Fruit fly (Drosophila melanogaster) whole organism, embryonic: ENCODE measurements around the gene CG10710.

Experiments
- Abd-B ChIP-seq: fragments of 200-800 bp; sonication (Bioruptor generic); optimal IDR thresholded peaks from 2 replicates; lab custom pipeline; 2018; ENCODE audit warnings: missing biosample characterization, mild to moderate bottlenecking, missing genetic modification characterization, moderate library complexity
- Atf-2 ChIP-seq: fragments of 200-800 bp; sonication (Bioruptor generic); optimal IDR thresholded peaks from 2 replicates; lab custom pipeline; 2016; ENCODE audit warnings: missing biosample characterization, missing genetic modification characterization
- Atf3 ChIP-seq: fragments of 200-800 bp; sonication (Bioruptor generic); optimal IDR thresholded peaks from 3 replicates; lab custom pipeline; 2016; ENCODE audit warnings: missing biosample characterization, missing genetic modification characterization
- B-H1 ChIP-seq: fragments of 200-800 bp; sonication (Bioruptor generic); IDR thresholded peaks from 3 replicates; pipeline ENCODE4 v1.3.6; 2022; ENCODE audit warnings: missing biosample characterization, missing genetic modification characterization
- Bteb2 ChIP-seq: fragments of 200-800 bp; sonication (Bioruptor generic); optimal IDR thresholded peaks from 2 replicates; lab custom pipeline; 2016; ENCODE audit warnings: missing biosample characterization, missing genetic modification characterization
- CG11723 ChIP-seq: fragments of 200-800 bp; sonication (Bioruptor generic); optimal IDR thresholded peaks from 2 replicates; lab custom pipeline; 2017; ENCODE audit warnings: missing biosample characterization, mild to moderate bottlenecking, missing genetic modification characterization
- CG13624 ChIP-seq: fragments of 200-800 bp; sonication (Bioruptor generic); optimal IDR thresholded peaks from 2 replicates; lab custom pipeline; 2016; ENCODE audit warnings: missing biosample characterization, missing genetic modification characterization
- CG15011 ChIP-seq: fragments of 200-800 bp; sonication (Bioruptor generic); optimal IDR thresholded peaks from 3 replicates; lab custom pipeline; 2018; ENCODE audit warnings: missing biosample characterization, mild to moderate bottlenecking, missing genetic modification characterization
- CG1792 ChIP-seq: fragments of 200-800 bp; sonication (Bioruptor generic); optimal IDR thresholded peaks from 2 replicates; lab custom pipeline; 2016; ENCODE audit warnings: missing biosample characterization, missing genetic modification characterization
- CG18619 ChIP-seq: fragments of 200-800 bp; sonication (Bioruptor generic); optimal IDR thresholded peaks from 3 replicates; lab custom pipeline; 2017; ENCODE audit warnings: missing biosample characterization, mild to moderate bottlenecking, missing genetic modification characterization
- CG2712 ChIP-seq: fragments of 200-800 bp; optimal IDR thresholded peaks from 3 replicates; lab custom pipeline; 2019; ENCODE audit warnings: missing biosample characterization, mild to moderate bottlenecking, missing genetic modification characterization, moderate library complexity
- CG32767 ChIP-seq: fragments of 200-800 bp; sonication (Bioruptor generic); IDR thresholded peaks from 2 replicates; pipeline ENCODE4 v1.3.6; 2022; ENCODE audit warnings: missing biosample characterization, missing genetic modification characterization
- CG3995 ChIP-seq: fragments of 200-800 bp; sonication (Bioruptor generic); optimal IDR thresholded peaks from 3 replicates; lab custom pipeline; 2016; ENCODE audit warnings: missing biosample characterization, missing genetic modification characterization
- CG6654 ChIP-seq: fragments of 200-800 bp; sonication (Bioruptor generic); optimal IDR thresholded peaks from 2 replicates; lab custom pipeline; 2017; ENCODE audit warnings: missing biosample characterization, mild to moderate bottlenecking, missing genetic modification characterization
- CG8290 ChIP-seq, 3 experiments: fragments of 200-800 bp; sonication (Bioruptor generic); optimal IDR thresholded peaks; 2 replicates each; lab custom pipeline; 2016 to 2019; ENCODE audit warnings: missing biosample characterization in 3 of 3, missing genetic modification characterization in 3 of 3, mild to moderate bottlenecking in 2 of 3, moderate library complexity in 1 of 3
- CG8765 ChIP-seq: fragments of 200-800 bp; sonication (Bioruptor generic); IDR thresholded peaks from 2 replicates; pipeline ENCODE4 v1.3.6; 2022; ENCODE audit warnings: missing biosample characterization, missing genetic modification characterization
- Deaf1 ChIP-seq: fragments of 200-800 bp; optimal IDR thresholded peaks from 3 replicates; lab custom pipeline; 2019; ENCODE audit warnings: missing biosample characterization, mild to moderate bottlenecking, missing genetic modification characterization, moderate library complexity
- Eip74EF ChIP-seq, 2 experiments: fragments of 200-800 bp in 1 of 2; fragments of >200 bp in 1 of 2; sonication (Bioruptor generic) in 1 of 2; optimal IDR thresholded peaks; 2 replicates each; lab custom pipeline; 2017 to 2019; ENCODE audit warnings: missing biosample characterization in 2 of 2, missing genetic modification characterization in 2 of 2, mild to moderate bottlenecking in 1 of 2, moderate library complexity in 1 of 2
- Ets65A ChIP-seq: fragments of 200-800 bp; sonication (Bioruptor generic); peaks from one replicate; lab custom pipeline; 2016; ENCODE audit warnings: missing biosample characterization, missing genetic modification characterization
- GATAe ChIP-seq: fragments of 200-800 bp; sonication (Bioruptor generic); conservative IDR thresholded peaks from 2 replicates; pipeline ENCODE4 v1.3.6; 2022; ENCODE audit warnings: missing biosample characterization, missing genetic modification characterization
- Lim3 ChIP-seq: fragments of 200-800 bp; sonication (Bioruptor generic); IDR thresholded peaks from 2 replicates; pipeline ENCODE4 v1.3.6; 2022; ENCODE audit warnings: missing biosample characterization, missing genetic modification characterization
- Nf-YB ChIP-seq: fragments of 200-800 bp; sonication (Bioruptor generic); optimal IDR thresholded peaks from 3 replicates; lab custom pipeline; 2019; ENCODE audit warnings: missing biosample characterization, mild to moderate bottlenecking, missing genetic modification characterization, moderate library complexity
- Opbp ChIP-seq: fragments of 200-800 bp; sonication (Bioruptor generic); IDR thresholded peaks from 3 replicates; pipeline ENCODE4 v1.3.6; 2022; ENCODE audit warnings: missing biosample characterization, missing genetic modification characterization; ENCODE audit not compliant: partially characterized antibody
- Pdp1 ChIP-seq, 2 experiments: fragments of 200-800 bp; sonication (Bioruptor generic); optimal IDR thresholded peaks; 3 replicates each; lab custom pipeline; 2016; ENCODE audit warnings: missing biosample characterization in 2 of 2, missing genetic modification characterization in 2 of 2, mild to moderate bottlenecking in 1 of 2, moderate library complexity in 1 of 2
- Sox102F ChIP-seq: fragments of 200-800 bp; sonication (Bioruptor generic); optimal IDR thresholded peaks from 2 replicates; lab custom pipeline; 2018; ENCODE audit warnings: missing biosample characterization, mild to moderate bottlenecking, missing genetic modification characterization, moderate library complexity
- YL-1 ChIP-seq: fragments of 200-800 bp; sonication (Bioruptor generic); optimal IDR thresholded peaks from 3 replicates; lab custom pipeline; 2017; ENCODE audit warnings: missing biosample characterization, mild to moderate bottlenecking, missing genetic modification characterization
- bab2 ChIP-seq: fragments of 200-800 bp; sonication (Bioruptor generic); optimal IDR thresholded peaks from 2 replicates; lab custom pipeline; 2016; ENCODE audit warnings: missing biosample characterization, missing genetic modification characterization
- btn ChIP-seq: fragments of 200-800 bp; sonication (Bioruptor generic); optimal IDR thresholded peaks from 2 replicates; lab custom pipeline; 2016; ENCODE audit warnings: missing biosample characterization, missing genetic modification characterization
- chinmo ChIP-seq: fragments of 200-800 bp; sonication (Bioruptor generic); IDR thresholded peaks from 4 replicates; pipeline ENCODE4 v1.3.6; 2022; ENCODE audit warnings: missing biosample characterization, missing genetic modification characterization; ENCODE audit not compliant: partially characterized antibody
- da ChIP-seq: fragments of 200-800 bp; sonication (Bioruptor generic); optimal IDR thresholded peaks from 2 replicates; lab custom pipeline; 2016; ENCODE audit warnings: missing biosample characterization, missing genetic modification characterization
- fu2 ChIP-seq: fragments of 200-800 bp; sonication (Bioruptor generic); optimal IDR thresholded peaks from 2 replicates; lab custom pipeline; 2016; ENCODE audit warnings: missing biosample characterization, missing genetic modification characterization
- gcm ChIP-seq: fragments of 200-800 bp; sonication (Bioruptor generic); optimal IDR thresholded peaks from 2 replicates; lab custom pipeline; 2019; ENCODE audit warnings: missing biosample characterization, mild to moderate bottlenecking, missing genetic modification characterization, moderate library complexity
- gfzf ChIP-seq: fragments of 200-800 bp; sonication (Bioruptor generic); optimal IDR thresholded peaks from 2 replicates; lab custom pipeline; 2016; ENCODE audit warnings: missing biosample characterization, mild to moderate bottlenecking, missing genetic modification characterization, moderate library complexity
- hkb ChIP-seq, 2 experiments: fragments of 200-800 bp in 1 of 2; fragments of >200 bp in 1 of 2; sonication (Bioruptor generic) in 1 of 2; IDR thresholded peaks in 1 of 2; optimal IDR thresholded peaks in 1 of 2; 2 replicates each; pipeline versions ENCODE4 v1.3.6 to Lab custom; 2017 to 2022; ENCODE audit warnings: missing biosample characterization in 1 of 2, missing genetic modification characterization in 1 of 2
- ind ChIP-seq: fragments of 200-800 bp; sonication (Bioruptor generic); optimal IDR thresholded peaks from 3 replicates; lab custom pipeline; 2016; ENCODE audit warnings: missing biosample characterization, missing genetic modification characterization
- lab ChIP-seq: fragments of 200-800 bp; sonication (Bioruptor generic); optimal IDR thresholded peaks from 3 replicates; lab custom pipeline; 2017; ENCODE audit warnings: missing biosample characterization, missing genetic modification characterization, mild to moderate bottlenecking, moderate library complexity, missing genetic modification reagents
- maf-S ChIP-seq: fragments of 200-800 bp; sonication (Bioruptor generic); optimal IDR thresholded peaks from 2 replicates; lab custom pipeline; 2016; ENCODE audit warnings: missing biosample characterization, missing genetic modification characterization
- mirr ChIP-seq: fragments of 200-800 bp; sonication (Bioruptor generic); optimal IDR thresholded peaks from 3 replicates; lab custom pipeline; 2018; ENCODE audit warnings: missing biosample characterization, mild to moderate bottlenecking, missing genetic modification characterization
- pnt ChIP-seq: fragments of 200-800 bp; sonication (Bioruptor generic); optimal IDR thresholded peaks from 3 replicates; lab custom pipeline; 2016; ENCODE audit warnings: missing biosample characterization, missing genetic modification characterization
- pum ChIP-seq: fragments of 200-800 bp; sonication (Bioruptor generic); optimal IDR thresholded peaks from 2 replicates; lab custom pipeline; 2016; ENCODE audit warnings: missing biosample characterization, missing genetic modification characterization
- rib ChIP-seq: fragments of 200-800 bp; sonication (Bioruptor generic); IDR thresholded peaks from 2 replicates; pipeline ENCODE4 v1.3.6; 2022; ENCODE audit warnings: missing biosample characterization, missing genetic modification characterization
- shn ChIP-seq: fragments of 200-800 bp; sonication (Bioruptor generic); optimal IDR thresholded peaks from 3 replicates; lab custom pipeline; 2016; ENCODE audit warnings: missing biosample characterization, missing genetic modification characterization
- sima ChIP-seq: fragments of 200-800 bp; sonication (Bioruptor generic); optimal IDR thresholded peaks from 2 replicates; lab custom pipeline; 2016; ENCODE audit warnings: missing biosample characterization, missing genetic modification characterization
- sna ChIP-seq: fragments of 200-800 bp; sonication (Bioruptor generic); IDR thresholded peaks from 2 replicates; pipeline ENCODE4 v1.3.6; 2022; ENCODE audit warnings: missing biosample characterization, missing genetic modification characterization; ENCODE audit not compliant: partially characterized antibody
- ssp ChIP-seq: fragments of 200-800 bp; sonication (Bioruptor generic); IDR thresholded peaks from 2 replicates; pipeline ENCODE4 v1.3.6; 2022; ENCODE audit warnings: missing biosample characterization, missing genetic modification characterization
- twi ChIP-seq: fragments of 200-800 bp; optimal IDR thresholded peaks from 2 replicates; lab custom pipeline; 2019; ENCODE audit warnings: missing biosample characterization, mild to moderate bottlenecking, missing genetic modification characterization, moderate library complexity
- wor ChIP-seq: fragments of 200-800 bp; sonication (Bioruptor generic); IDR thresholded peaks from 2 replicates; pipeline ENCODE4 v1.3.6; 2022; ENCODE audit warnings: missing biosample characterization, missing genetic modification characterization
- zen ChIP-seq: fragments of 200-800 bp; sonication (Bioruptor generic); optimal IDR thresholded peaks from 3 replicates; lab custom pipeline; 2018; ENCODE audit warnings: missing biosample characterization, mild to moderate bottlenecking, missing genetic modification characterization, moderate library complexity

CG10710 gene

dm6 chr3L:13486041-13486859 is 33.2 kb downstream of the CG10710 start, which contains the start of the genes Abp1 and Tgi (continued):
- TF ChIP-seq rib (peak; percentile 66; the same call in 1 of the 2 replicates), GATAe (GFP tag; lab: Robert Waterston, UW) (no peak), twi (no peak), CG8765 (GFP tag; lab: Robert Waterston, UW) (no peak), gfzf (GFP tag; lab: Kevin White, UChicago) (peak; percentile 45), Abd-B (GFP tag; lab: Kevin White, UChicago) (peak; percentile 41), Atf3 (GFP tag; lab: Kevin White, UChicago) (no peak), Sox102F (GFP tag; lab: Kevin White, UChicago) (no peak), CG6654 (GFP tag; lab: Kevin White, UChicago) (no peak), Nf-YB (GFP tag; lab: Kevin White, UChicago) (no peak), CG1792 (no peak), CG18619 (no peak), btn (GFP tag; lab: Kevin White, UChicago) (no peak), maf-S (GFP tag; lab: Kevin White, UChicago) (peak; percentile 30), Atf-2 (no peak), CG13624 (GFP tag; lab: Kevin White, UChicago) (peak; percentile 60), CG3995 (peak; percentile 16), hkb (optimal IDR thresholded peaks at IDR 0.05; lab: Kevin White, UChicago) (no peak), hkb (GFP tag; IDR thresholded peaks at IDR 0.05; lab: Robert Waterston, UW) (no peak), CG32767 (no peak), wor (GFP tag; lab: Robert Waterston, UW) (no peak), CG8290 (GFP tag; optimal IDR thresholded peaks at IDR 0.05; lab: Kevin White, UChicago) (peak; percentile 27), CG8290 (tag; optimal IDR thresholded peaks at IDR 0.05; lab: Kevin White, UChicago) (peak in 1 of 2 experiments; percentile 86), ind (peak; percentile 33), Deaf1 (tag; lab: Kevin White, UChicago) (no peak), da (GFP tag; lab: Kevin White, UChicago) (no peak), fu2 (GFP tag; lab: Kevin White, UChicago) (peak; percentile 37), pnt (GFP tag; lab: Kevin White, UChicago) (no peak), Opbp (peak; percentile 89), CG2712 (tag; lab: Kevin White, UChicago) (peak; percentile 7), sna (GFP tag; lab: Robert Waterston, UW) (peak; percentile 45; the same call in 1 of the 2 replicates), Eip74EF (GFP tag; optimal IDR thresholded peaks at IDR 0.05; lab: Kevin White, UChicago) (no peak), bab2 (GFP tag; lab: Kevin White, UChicago) (peak; percentile 14), CG15011 (GFP tag; lab: Kevin White, UChicago) (no peak), zen (tag; lab: Kevin White, UChicago) (peak; percentile 41), sima (GFP tag; lab: Kevin White, UChicago) (no peak), B-H1 (GFP tag; lab: Robert Waterston, UW) (no peak), mirr (no peak), YL-1 (peak; percentile 16), Bteb2 (GFP tag; lab: Kevin White, UChicago) (peak; percentile 39), chinmo (GFP tag; lab: Robert Waterston, UW) (peak; percentile 80; the same call in 2 of the 4 replicates), CG11723 (GFP tag; lab: Kevin White, UChicago) (no peak), Ets65A (peak; percentile 86), pum (peak; percentile 3), shn (GFP tag; lab: Kevin White, UChicago) (peak; percentile 20), Lim3 (GFP tag; lab: Robert Waterston, UW) (no peak), lab (GFP tag; lab: Kevin White, UChicago) (no peak), gcm (GFP tag; lab: Kevin White, UChicago) (no peak), Pdp1 (GFP tag; optimal IDR thresholded peaks at IDR 0.05; lab: Kevin White, UChicago) (peak in 1 of 2 experiments; percentile 61), ssp (peak; percentile 27; the same call in 1 of the 2 replicates)
